Fruit fly (Drosophila melanogaster) whole organism, embryonic: ENCODE measurements around the gene CG33191.

Source experiments
- CG10321 ChIP-seq: fragments of 200-800 bp; sonication (Bioruptor generic); IDR thresholded peaks from 2 replicates; pipeline ENCODE4 v1.3.6; 2022; ENCODE audit warnings: missing biosample characterization, missing genetic modification characterization
- CG10543 ChIP-seq: fragments of 200-800 bp; sonication (Bioruptor generic); optimal IDR thresholded peaks from 3 replicates; lab custom pipeline; 2017; ENCODE audit warnings: missing biosample characterization, mild to moderate bottlenecking, missing genetic modification characterization, moderate library complexity
- CG11456 ChIP-seq: fragments of 200-800 bp; sonication (Bioruptor generic); IDR thresholded peaks from 3 replicates; pipeline ENCODE4 v1.3.6; 2022; ENCODE audit warnings: missing biosample characterization, missing genetic modification characterization
- CG12104 ChIP-seq: fragments of 200-800 bp; sonication (Bioruptor generic); optimal IDR thresholded peaks from 3 replicates; lab custom pipeline; 2016; ENCODE audit warnings: missing biosample characterization, missing genetic modification characterization
- CG12659 ChIP-seq: fragments of 200-800 bp; sonication (Bioruptor generic); optimal IDR thresholded peaks from 3 replicates; lab custom pipeline; 2017; ENCODE audit warnings: mild to moderate bottlenecking, missing biosample characterization, missing genetic modification reagents, missing genetic modification characterization
- CG12769 ChIP-seq: fragments of 200-800 bp; sonication (Bioruptor generic); optimal IDR thresholded peaks from 2 replicates; lab custom pipeline; 2019; ENCODE audit warnings: missing biosample characterization, mild to moderate bottlenecking, missing genetic modification characterization, moderate library complexity
- CG13296 ChIP-seq: fragments of 200-800 bp; sonication (Bioruptor generic); optimal IDR thresholded peaks from 3 replicates; lab custom pipeline; 2018; ENCODE audit warnings: missing biosample characterization, mild to moderate bottlenecking, missing genetic modification characterization
- CG13894 ChIP-seq: fragments of 200-800 bp; sonication (Bioruptor generic); optimal IDR thresholded peaks from 3 replicates; lab custom pipeline; 2018; ENCODE audit warnings: missing biosample characterization, mild to moderate bottlenecking, missing genetic modification characterization, moderate library complexity
- CG15514 ChIP-seq: fragments of 200-800 bp; sonication (Bioruptor generic); optimal IDR thresholded peaks from 3 replicates; lab custom pipeline; 2017; ENCODE audit warnings: missing biosample characterization, missing genetic modification characterization, mild to moderate bottlenecking, moderate library complexity, missing genetic modification reagents
- CG17359 ChIP-seq: fragments of 200-800 bp; sonication (Bioruptor generic); optimal IDR thresholded peaks from 3 replicates; lab custom pipeline; 2018; ENCODE audit warnings: missing biosample characterization, mild to moderate bottlenecking, missing genetic modification characterization, moderate library complexity
- CG2889 ChIP-seq: fragments of 200-800 bp; sonication (Bioruptor generic); IDR thresholded peaks from 3 replicates; pipeline ENCODE4 v1.3.6; 2022; ENCODE audit warnings: missing biosample characterization, missing genetic modification characterization
- CG34224 ChIP-seq: fragments of 200-800 bp; sonication (Bioruptor generic); IDR thresholded peaks from 3 replicates; pipeline ENCODE4 v1.3.6; 2022; ENCODE audit warnings: missing biosample characterization, missing genetic modification characterization; ENCODE audit not compliant: partially characterized antibody
- CG34376 ChIP-seq: fragments of 200-800 bp; sonication (Bioruptor generic); optimal IDR thresholded peaks from 2 replicates; lab custom pipeline; 2018; ENCODE audit warnings: missing biosample characterization, mild to moderate bottlenecking, missing genetic modification characterization
- CG5180 ChIP-seq: fragments of 200-800 bp; sonication (Bioruptor generic); optimal IDR thresholded peaks from 3 replicates; lab custom pipeline; 2017; ENCODE audit warnings: missing biosample characterization, missing genetic modification characterization, mild to moderate bottlenecking, moderate library complexity, missing genetic modification reagents
- CG6254 ChIP-seq: fragments of 200-800 bp; sonication (Bioruptor generic); optimal IDR thresholded peaks from 3 replicates; lab custom pipeline; 2017; ENCODE audit warnings: mild to moderate bottlenecking, missing biosample characterization, missing genetic modification reagents, missing genetic modification characterization
- CG6272 ChIP-seq: fragments of 200-800 bp; sonication (Bioruptor generic); IDR thresholded peaks from 2 replicates; pipeline ENCODE4 v1.3.6; 2022; ENCODE audit warnings: missing biosample characterization, missing genetic modification characterization
- CG6813 ChIP-seq: fragments of 200-800 bp; sonication (Bioruptor generic); optimal IDR thresholded peaks from 2 replicates; lab custom pipeline; 2017; ENCODE audit warnings: missing biosample characterization, missing genetic modification characterization, mild to moderate bottlenecking, moderate library complexity, missing genetic modification reagents
- CG7987 ChIP-seq: fragments of 200-800 bp; sonication (Bioruptor generic); optimal IDR thresholded peaks from 2 replicates; lab custom pipeline; 2018; ENCODE audit warnings: missing biosample characterization, mild to moderate bottlenecking, missing genetic modification characterization, moderate library complexity
- CG8290 ChIP-seq, 3 experiments: fragments of 200-800 bp; sonication (Bioruptor generic); optimal IDR thresholded peaks; 2 replicates each; lab custom pipeline; 2016 to 2019; ENCODE audit warnings: missing biosample characterization in 3 of 3, missing genetic modification characterization in 3 of 3, mild to moderate bottlenecking in 2 of 3, moderate library complexity in 1 of 3
- CoRest ChIP-seq: fragments of 200-800 bp; sonication (Bioruptor generic); optimal IDR thresholded peaks from 3 replicates; lab custom pipeline; 2018; ENCODE audit warnings: missing biosample characterization, mild to moderate bottlenecking, missing genetic modification characterization, moderate library complexity
- D19B ChIP-seq: fragments of 200-800 bp; sonication (Bioruptor generic); optimal IDR thresholded peaks from 2 replicates; lab custom pipeline; 2017; ENCODE audit warnings: missing biosample characterization, mild to moderate bottlenecking, missing genetic modification characterization
- Dip3 ChIP-seq: fragments of 200-800 bp; sonication (Bioruptor generic); optimal IDR thresholded peaks from 3 replicates; lab custom pipeline; 2016; ENCODE audit warnings: missing biosample characterization, missing genetic modification characterization
- Doc2 ChIP-seq: fragments of 200-800 bp; sonication (Bioruptor generic); IDR thresholded peaks from 2 replicates; pipeline ENCODE4 v1.3.6; 2022; ENCODE audit warnings: missing biosample characterization, missing genetic modification characterization
- Hmx ChIP-seq: fragments of 200-800 bp; sonication (Bioruptor generic); optimal IDR thresholded peaks from 2 replicates; lab custom pipeline; 2016; ENCODE audit warnings: missing biosample characterization, missing genetic modification characterization
- Hr78 ChIP-seq, 2 experiments: fragments of 200-800 bp in 1 of 2; fragments of >200 bp in 1 of 2; sonication (Bioruptor generic) in 1 of 2; optimal IDR thresholded peaks; 2 replicates each; lab custom pipeline; 2017 to 2019; ENCODE audit warnings: missing biosample characterization in 2 of 2, missing genetic modification characterization in 2 of 2, mild to moderate bottlenecking in 1 of 2, moderate library complexity in 1 of 2
- Lhr ChIP-seq: fragments of 200-800 bp; sonication (Bioruptor generic); optimal IDR thresholded peaks from 3 replicates; lab custom pipeline; 2017; ENCODE audit warnings: mild to moderate bottlenecking, missing biosample characterization, missing genetic modification reagents, missing genetic modification characterization
- MESR4 ChIP-seq: fragments of 200-800 bp; sonication (Bioruptor generic); optimal IDR thresholded peaks from 2 replicates; lab custom pipeline; 2018; ENCODE audit warnings: missing biosample characterization, mild to moderate bottlenecking, missing genetic modification characterization, moderate library complexity
- Max ChIP-seq: fragments of 200-800 bp; sonication (Bioruptor generic); optimal IDR thresholded peaks from 2 replicates; lab custom pipeline; 2016; ENCODE audit warnings: missing biosample characterization, mild to moderate bottlenecking, missing genetic modification characterization
- PHDP ChIP-seq: fragments of 200-800 bp; sonication (Bioruptor generic); optimal IDR thresholded peaks from 3 replicates; lab custom pipeline; 2018; ENCODE audit warnings: missing biosample characterization, mild to moderate bottlenecking, missing genetic modification characterization, moderate library complexity
- Spps ChIP-seq: fragments of 200-800 bp; sonication (Bioruptor generic); optimal IDR thresholded peaks from 2 replicates; lab custom pipeline; 2018; ENCODE audit warnings: missing biosample characterization, mild to moderate bottlenecking, missing genetic modification characterization
- Xrp1 ChIP-seq: fragments of 200-800 bp; sonication (Bioruptor generic); IDR thresholded peaks from 2 replicates; pipeline ENCODE4 v1.3.6; 2022; ENCODE audit warnings: missing biosample characterization, missing genetic modification characterization
- ase ChIP-seq: fragments of 200-800 bp; sonication (Bioruptor generic); IDR thresholded peaks from 3 replicates; pipeline ENCODE4 v1.3.6; 2022; ENCODE audit warnings: missing biosample characterization, missing genetic modification characterization
- bab2 ChIP-seq: fragments of 200-800 bp; sonication (Bioruptor generic); optimal IDR thresholded peaks from 2 replicates; lab custom pipeline; 2016; ENCODE audit warnings: missing biosample characterization, missing genetic modification characterization
- bcd ChIP-seq: fragments of 200-800 bp; sonication (Bioruptor generic); optimal IDR thresholded peaks from 2 replicates; lab custom pipeline; 2017; ENCODE audit warnings: missing biosample characterization, mild to moderate bottlenecking, missing genetic modification characterization
- cad ChIP-seq: fragments of >200 bp; optimal IDR thresholded peaks from 2 replicates; lab custom pipeline; 2017; ENCODE audit warnings: missing biosample characterization, missing genetic modification characterization
- cato ChIP-seq: fragments of 200-800 bp; sonication (Bioruptor generic); optimal IDR thresholded peaks from 2 replicates; lab custom pipeline; 2016; ENCODE audit warnings: missing biosample characterization, missing genetic modification characterization, borderline replicate concordance
- chinmo ChIP-seq: fragments of 200-800 bp; sonication (Bioruptor generic); IDR thresholded peaks from 4 replicates; pipeline ENCODE4 v1.3.6; 2022; ENCODE audit warnings: missing biosample characterization, missing genetic modification characterization; ENCODE audit not compliant: partially characterized antibody
- ci ChIP-seq: fragments of 200-800 bp; sonication (Bioruptor generic); IDR thresholded peaks from 3 replicates; pipeline ENCODE4 v1.3.6; 2022; ENCODE audit warnings: missing biosample characterization, missing genetic modification characterization
- corto ChIP-seq: fragments of 200-800 bp; sonication (Bioruptor generic); optimal IDR thresholded peaks from 2 replicates; lab custom pipeline; 2016; ENCODE audit warnings: missing biosample characterization, mild to moderate bottlenecking, missing genetic modification characterization, moderate library complexity
- cwo ChIP-seq: fragments of 200-800 bp; sonication (Bioruptor generic); optimal IDR thresholded peaks from 3 replicates; lab custom pipeline; 2017; ENCODE audit warnings: missing biosample characterization, missing genetic modification characterization, mild to moderate bottlenecking, moderate library complexity, missing genetic modification reagents
- eyg ChIP-seq: fragments of 200-800 bp; sonication (Bioruptor generic); optimal IDR thresholded peaks from 3 replicates; lab custom pipeline; 2016; ENCODE audit warnings: missing biosample characterization, missing genetic modification characterization
- gce ChIP-seq: fragments of 200-800 bp; sonication (Bioruptor generic); IDR thresholded peaks from 3 replicates; pipeline ENCODE4 v1.3.6; 2022; ENCODE audit warnings: missing biosample characterization, missing genetic modification characterization
- p53 ChIP-seq: fragments of 200-800 bp; sonication (Bioruptor generic); optimal IDR thresholded peaks from 2 replicates; lab custom pipeline; 2016; ENCODE audit warnings: missing biosample characterization, missing genetic modification characterization
- pita ChIP-seq: fragments of 200-800 bp; sonication (Bioruptor generic); optimal IDR thresholded peaks from 2 replicates; lab custom pipeline; 2017; ENCODE audit warnings: missing biosample characterization, mild to moderate bottlenecking, missing genetic modification characterization
- pzg ChIP-seq: fragments of 200-800 bp; sonication (Bioruptor generic); optimal IDR thresholded peaks from 3 replicates; lab custom pipeline; 2018; ENCODE audit warnings: missing biosample characterization, mild to moderate bottlenecking, missing genetic modification characterization, moderate library complexity
- scrt ChIP-seq: fragments of 200-800 bp; sonication (Bioruptor generic); optimal IDR thresholded peaks from 2 replicates; lab custom pipeline; 2018; ENCODE audit warnings: missing biosample characterization, mild to moderate bottlenecking, missing genetic modification characterization, moderate library complexity
- sna ChIP-seq: fragments of 200-800 bp; sonication (Bioruptor generic); IDR thresholded peaks from 2 replicates; pipeline ENCODE4 v1.3.6; 2022; ENCODE audit warnings: missing biosample characterization, missing genetic modification characterization; ENCODE audit not compliant: partially characterized antibody
- stwl ChIP-seq: fragments of 200-800 bp; sonication (Bioruptor generic); optimal IDR thresholded peaks from 3 replicates; lab custom pipeline; 2018; ENCODE audit warnings: missing biosample characterization, mild to moderate bottlenecking, missing genetic modification characterization, moderate library complexity
- zfh1 ChIP-seq: fragments of 200-800 bp; sonication (Bioruptor generic); IDR thresholded peaks from 3 replicates; pipeline ENCODE4 v1.3.6; 2022; ENCODE audit warnings: missing biosample characterization, missing genetic modification characterization

CG33191 gene

dm6 chr3R:8799866-8800265 lies 20.1 kb upstream of the CG33191 start (continued):
- TF ChIP-seq Max (no peak), ci (GFP tag; lab: Robert Waterston, UW) (no peak), CoRest (no peak), bab2 (GFP tag; lab: Kevin White, UChicago) (no peak), CG13894 (peak; percentile 90), CG8290 (GFP tag; optimal IDR thresholded peaks at IDR 0.05; lab: Kevin White, UChicago) (no peak), CG8290 (tag; optimal IDR thresholded peaks at IDR 0.05; lab: Kevin White, UChicago) (peak in 1 of 2 experiments; percentile 11), eyg (GFP tag; lab: Kevin White, UChicago) (no peak), CG13296 (GFP tag; lab: Kevin White, UChicago) (peak; percentile 38), cato (GFP tag; lab: Kevin White, UChicago) (no peak), cad (GFP tag; lab: Kevin White, UChicago) (no peak), chinmo (GFP tag; lab: Robert Waterston, UW) (peak; percentile 89), scrt (GFP tag; lab: Kevin White, UChicago) (peak; percentile 6), CG15514 (GFP tag; lab: Kevin White, UChicago) (peak; percentile 10), MESR4 (GFP tag; lab: Kevin White, UChicago) (no peak), sna (GFP tag; lab: Robert Waterston, UW) (no peak), CG6254 (no peak), CG12104 (GFP tag; lab: Kevin White, UChicago) (no peak), CG10321 (GFP tag; lab: Robert Waterston, UW) (no peak), pzg (peak; percentile 3), CG10543 (GFP tag; lab: Kevin White, UChicago) (no peak), PHDP (tag; lab: Kevin White, UChicago) (no peak), CG12769 (tag; lab: Kevin White, UChicago) (peak; percentile 54), stwl (tag; lab: Kevin White, UChicago) (no peak), CG7987 (GFP tag; lab: Kevin White, UChicago) (peak; percentile 12), D19B (GFP tag; lab: Kevin White, UChicago) (no peak), cwo (GFP tag; lab: Kevin White, UChicago) (no peak), CG17359 (no peak), CG34224 (GFP tag; lab: Robert Waterston, UW) (no peak), CG12659 (GFP tag; lab: Kevin White, UChicago) (no peak), CG6272 (no peak), Dip3 (no peak), Xrp1 (GFP tag; lab: Robert Waterston, UW) (no peak), ase (no peak), CG11456 (GFP tag; lab: Robert Waterston, UW) (no peak), Hmx (GFP tag; lab: Kevin White, UChicago) (no peak), CG6813 (GFP tag; lab: Kevin White, UChicago) (no peak), CG5180 (GFP tag; lab: Kevin White, UChicago) (no peak), corto (GFP tag; lab: Kevin White, UChicago) (no peak), gce (no peak), p53 (GFP tag; lab: Kevin White, UChicago) (no peak), bcd (no peak), Lhr (GFP tag; lab: Kevin White, UChicago) (no peak), pita (GFP tag; lab: Kevin White, UChicago) (no peak), zfh1 (GFP tag; lab: Robert Waterston, UW) (no peak), CG2889 (GFP tag; lab: Robert Waterston, UW) (no peak), Hr78 (GFP tag; optimal IDR thresholded peaks at IDR 0.05; lab: Kevin White, UChicago) (peak in 1 of 2 experiments; percentile 65), Spps (no peak), Doc2 (no peak), CG34376 (GFP tag; lab: Kevin White, UChicago) (peak; percentile 55)
